Fruit fly (Drosophila melanogaster): ENCODE results near the gene SKIP.

SKIP gene

DNA sequence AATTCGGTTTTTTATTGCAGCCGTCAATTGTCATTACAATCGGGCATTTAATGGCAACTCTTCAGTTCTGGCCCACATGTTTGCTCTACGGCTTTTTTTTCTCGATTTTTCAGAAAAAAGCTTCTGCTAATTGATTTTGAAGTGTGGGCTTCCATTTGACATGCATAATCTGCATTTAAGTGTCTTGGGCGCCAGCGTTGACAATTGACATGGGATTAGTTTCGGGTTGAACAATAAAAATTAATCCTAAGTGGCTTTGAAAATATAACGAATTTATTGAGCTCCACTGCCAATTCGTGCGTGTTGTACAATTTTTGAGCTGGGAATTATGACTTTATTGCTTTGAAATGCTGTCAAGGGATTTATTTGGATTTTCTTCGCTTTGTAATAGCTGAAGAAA lies 12.9 kb downstream of the SKIP start:
- TF ChIP-seq CG14711 (tag; optimal IDR thresholded peaks at IDR 0.05) (no peak), toe (GFP tag; optimal IDR thresholded peaks at IDR 0.05) (no peak), cnc (optimal IDR thresholded peaks at IDR 0.05) (no peak), tj (GFP tag; optimal IDR thresholded peaks at IDR 0.05) (no peak), cic (GFP tag; optimal IDR thresholded peaks at IDR 0.05) (no peak), CG11617 (GFP tag; optimal IDR thresholded peaks at IDR 0.05) (no peak), pad (GFP tag; optimal IDR thresholded peaks at IDR 0.05) (no peak), ovo (GFP tag; optimal IDR thresholded peaks at IDR 0.05) (no peak), Mnt (GFP tag; optimal IDR thresholded peaks at IDR 0.05) (no peak), CG1620 (GFP tag; optimal IDR thresholded peaks at IDR 0.05) (no peak), CG33017 (tag; optimal IDR thresholded peaks at IDR 0.05) (no peak), CG7045 (GFP tag; optimal IDR thresholded peaks at IDR 0.05) (no peak), kay (GFP tag; ENCODE audit: borderline replicate concordance) (no peak), Crg-1 (GFP tag; optimal IDR thresholded peaks at IDR 0.05) (no peak), CG7101 (tag; optimal IDR thresholded peaks at IDR 0.05) (no peak), CG5204 (GFP tag; optimal IDR thresholded peaks at IDR 0.05) (no peak), bab1 (GFP tag; optimal IDR thresholded peaks at IDR 0.05) (no peak), CG12768 (GFP tag; optimal IDR thresholded peaks at IDR 0.05) (no peak)

DNA sequence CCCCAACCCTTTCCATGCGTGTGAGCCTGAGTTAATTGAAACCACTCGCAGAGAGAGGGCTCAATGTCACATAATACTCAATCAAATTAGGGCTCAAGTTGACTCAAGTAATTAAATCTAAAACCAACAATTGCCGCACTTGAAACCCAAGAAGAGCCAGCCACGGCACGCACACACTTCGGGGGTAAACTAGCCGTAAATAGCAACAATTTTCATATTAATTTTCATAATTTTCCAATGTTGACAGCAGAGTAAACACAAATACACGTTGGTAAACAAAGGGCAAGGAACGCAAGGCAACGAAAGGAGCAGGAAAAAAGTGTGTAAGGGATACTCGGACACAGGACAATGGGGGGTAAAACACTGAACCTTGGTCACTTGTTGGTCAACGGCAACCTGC lies 13.8 kb downstream of the SKIP start:
- TF ChIP-seq CG11617 (GFP tag; optimal IDR thresholded peaks at IDR 0.05) (no peak), toe (GFP tag; optimal IDR thresholded peaks at IDR 0.05) (no peak), ovo (GFP tag; optimal IDR thresholded peaks at IDR 0.05) (no peak), cnc (optimal IDR thresholded peaks at IDR 0.05) (no peak), CG7101 (tag; optimal IDR thresholded peaks at IDR 0.05) (no peak), CG5204 (GFP tag; optimal IDR thresholded peaks at IDR 0.05) (no peak), Hr96 (GFP tag; optimal IDR thresholded peaks at IDR 0.05) (no peak)

DNA sequence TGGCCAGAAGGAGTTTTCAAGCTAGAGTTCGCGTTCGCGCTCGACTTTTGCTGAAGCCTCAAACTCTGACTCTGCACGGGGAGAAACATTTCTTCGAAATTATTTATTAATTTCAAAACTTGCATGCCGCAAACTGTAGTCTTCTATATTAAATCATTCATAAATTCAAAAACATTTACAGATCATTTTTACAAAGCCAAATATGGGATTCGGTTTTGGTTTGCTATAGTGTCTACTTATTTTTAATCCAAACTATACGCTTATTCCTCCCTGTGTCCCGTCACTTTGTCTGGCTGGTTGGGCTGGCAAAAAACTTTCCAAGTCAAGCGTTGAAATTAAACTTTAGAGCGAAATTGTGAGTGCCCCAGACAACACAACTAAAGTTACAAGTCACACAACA lies 14.6 kb downstream of the SKIP start:
- TF ChIP-seq CG11617 (GFP tag; optimal IDR thresholded peaks at IDR 0.05) (no peak), bab1 (GFP tag; optimal IDR thresholded peaks at IDR 0.05) (no peak), cic (GFP tag; optimal IDR thresholded peaks at IDR 0.05) (no peak), tj (GFP tag; optimal IDR thresholded peaks at IDR 0.05) (no peak), toe (GFP tag; optimal IDR thresholded peaks at IDR 0.05) (no peak), Mnt (GFP tag; optimal IDR thresholded peaks at IDR 0.05) (no peak), Hr96 (GFP tag; optimal IDR thresholded peaks at IDR 0.05) (no peak), kay (GFP tag; ENCODE audit: borderline replicate concordance) (no peak), CG7101 (tag; optimal IDR thresholded peaks at IDR 0.05) (no peak), cnc (optimal IDR thresholded peaks at IDR 0.05) (no peak), CG1620 (GFP tag; optimal IDR thresholded peaks at IDR 0.05) (no peak), CG14711 (tag; optimal IDR thresholded peaks at IDR 0.05) (no peak), Crg-1 (GFP tag; optimal IDR thresholded peaks at IDR 0.05) (no peak), pad (GFP tag; optimal IDR thresholded peaks at IDR 0.05) (no peak), CG7045 (GFP tag; optimal IDR thresholded peaks at IDR 0.05) (no peak), CG33017 (tag; optimal IDR thresholded peaks at IDR 0.05) (no peak), ovo (GFP tag; optimal IDR thresholded peaks at IDR 0.05) (no peak)

DNA sequence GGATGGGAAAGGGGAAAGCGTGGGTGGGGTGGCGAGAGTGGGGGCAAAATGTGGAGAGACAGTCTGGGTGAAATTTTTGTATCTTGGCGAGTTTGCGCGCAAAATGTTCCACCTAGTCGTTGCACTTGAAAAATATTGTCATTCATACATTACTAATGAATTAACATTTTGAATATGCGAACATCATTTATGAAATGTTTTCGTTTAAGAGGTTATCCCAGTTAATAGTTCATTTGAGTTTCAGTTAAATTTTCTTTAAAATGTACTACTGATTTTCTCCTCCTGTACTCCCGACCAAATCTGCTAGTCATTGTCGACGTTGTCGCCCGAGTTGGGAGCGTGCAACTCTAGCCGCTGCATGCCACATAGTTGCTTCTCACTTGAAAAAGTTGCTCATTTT lies 16.3 kb downstream of the SKIP start:
- TF ChIP-seq kay (GFP tag; ENCODE audit: borderline replicate concordance), result no peak
- TF ChIP-seq tj (GFP tag; optimal IDR thresholded peaks at IDR 0.05), result no peak
- no peak for TF ChIP-seq Hr96 (GFP tag; optimal IDR thresholded peaks at IDR 0.05)
- TF ChIP-seq pad (GFP tag; optimal IDR thresholded peaks at IDR 0.05), result no peak
- TF ChIP-seq CG1620 (GFP tag; optimal IDR thresholded peaks at IDR 0.05), result no peak
- no peak for TF ChIP-seq toe (GFP tag; optimal IDR thresholded peaks at IDR 0.05)

DNA sequence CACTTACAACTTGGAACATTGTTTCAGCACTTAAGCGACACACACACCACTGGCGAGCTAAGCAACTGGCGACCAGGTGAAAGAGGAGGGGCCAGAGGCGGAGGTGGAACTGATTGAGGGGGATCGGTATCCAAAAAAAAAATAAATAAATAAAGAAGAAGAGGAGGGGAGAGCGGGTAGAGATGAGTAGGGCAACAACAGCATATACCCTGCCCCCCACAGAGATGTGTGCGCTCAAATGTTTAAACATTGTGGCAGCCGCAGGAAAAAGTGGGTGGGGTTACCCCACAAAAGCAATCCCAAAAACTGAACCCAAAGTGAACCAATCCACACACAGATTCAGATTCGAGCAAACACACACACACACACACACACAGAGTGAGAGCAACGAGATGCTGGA lies 16.8 kb downstream of the SKIP start:
- no peak for TF ChIP-seq ovo (GFP tag; optimal IDR thresholded peaks at IDR 0.05)
- no peak for TF ChIP-seq CG14711 (tag; optimal IDR thresholded peaks at IDR 0.05)
- no peak for TF ChIP-seq Mnt (GFP tag; optimal IDR thresholded peaks at IDR 0.05)
- no peak for TF ChIP-seq tj (GFP tag; optimal IDR thresholded peaks at IDR 0.05)
- TF ChIP-seq Hr96 (GFP tag; optimal IDR thresholded peaks at IDR 0.05), result no peak
- no peak for TF ChIP-seq CG7101 (tag; optimal IDR thresholded peaks at IDR 0.05)
- no peak for TF ChIP-seq toe (GFP tag; optimal IDR thresholded peaks at IDR 0.05)
- no peak for TF ChIP-seq CG5204 (GFP tag; optimal IDR thresholded peaks at IDR 0.05)
- no peak for TF ChIP-seq CG33017 (tag; optimal IDR thresholded peaks at IDR 0.05)
- TF ChIP-seq CG12768 (GFP tag; optimal IDR thresholded peaks at IDR 0.05), result no peak
- TF ChIP-seq Crg-1 (GFP tag; optimal IDR thresholded peaks at IDR 0.05), result no peak
- no peak for TF ChIP-seq Clk (GFP tag; optimal IDR thresholded peaks at IDR 0.05)
- no peak for TF ChIP-seq cnc (optimal IDR thresholded peaks at IDR 0.05)
- TF ChIP-seq kay (GFP tag; ENCODE audit: borderline replicate concordance), result no peak
- no peak for TF ChIP-seq CG11617 (GFP tag; optimal IDR thresholded peaks at IDR 0.05)
- no peak for TF ChIP-seq CG7045 (GFP tag; optimal IDR thresholded peaks at IDR 0.05)

DNA sequence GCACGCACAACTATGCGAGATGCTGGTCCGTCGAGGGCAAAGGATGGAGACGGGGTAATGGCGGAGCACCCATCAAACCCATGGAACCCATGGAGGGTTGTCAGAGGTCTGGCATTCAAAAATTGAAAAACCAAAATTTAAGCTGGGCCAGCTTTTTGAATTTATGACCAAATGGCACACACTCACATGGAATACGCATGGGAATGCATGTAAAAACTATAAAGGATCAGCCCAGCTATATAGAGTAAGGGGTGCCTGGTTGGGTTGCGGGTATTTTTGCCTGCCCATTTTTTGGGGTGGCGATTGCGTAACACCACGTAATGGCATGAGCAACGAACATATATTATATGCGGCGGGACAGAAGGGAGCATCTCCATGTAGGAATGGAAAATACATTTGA lies 18.8 kb downstream of the SKIP start:
- TF ChIP-seq Crg-1 (GFP tag; optimal IDR thresholded peaks at IDR 0.05), result no peak
- no peak for TF ChIP-seq toe (GFP tag; optimal IDR thresholded peaks at IDR 0.05)
- TF ChIP-seq Mnt (GFP tag; optimal IDR thresholded peaks at IDR 0.05), result no peak
- no peak for TF ChIP-seq tj (GFP tag; optimal IDR thresholded peaks at IDR 0.05)
- no peak for TF ChIP-seq CG11617 (GFP tag; optimal IDR thresholded peaks at IDR 0.05)
- no peak for TF ChIP-seq ovo (GFP tag; optimal IDR thresholded peaks at IDR 0.05)
- no peak for TF ChIP-seq cnc (optimal IDR thresholded peaks at IDR 0.05)
- TF ChIP-seq bab1 (GFP tag; optimal IDR thresholded peaks at IDR 0.05), result no peak
- no peak for TF ChIP-seq Hr96 (GFP tag; optimal IDR thresholded peaks at IDR 0.05)
- no peak for TF ChIP-seq CG7045 (GFP tag; optimal IDR thresholded peaks at IDR 0.05)
- TF ChIP-seq CG1620 (GFP tag; optimal IDR thresholded peaks at IDR 0.05), result no peak
- TF ChIP-seq pad (GFP tag; optimal IDR thresholded peaks at IDR 0.05), result no peak
- no peak for TF ChIP-seq CG5204 (GFP tag; optimal IDR thresholded peaks at IDR 0.05)
- TF ChIP-seq cic (GFP tag; optimal IDR thresholded peaks at IDR 0.05), result no peak
- no peak for TF ChIP-seq CG14711 (tag; optimal IDR thresholded peaks at IDR 0.05)
